Worm (Caenorhabditis elegans) whole organism, early embryonic: Measurements from ENCODE around the gene E02A10.3.

Experiments used
- B0310.2 ChIP-seq: sonication (generic microtip); optimal IDR thresholded peaks from 2 replicates; lab custom pipeline; 2016; ENCODE audit warnings: mild to moderate bottlenecking, missing genetic modification characterization, missing compliant biosample characterization
- F13C5.2 ChIP-seq: sonication (generic microtip); optimal IDR thresholded peaks from 2 replicates; lab custom pipeline; 2017; ENCODE audit warnings: mild to moderate bottlenecking, missing genetic modification characterization, inconsistent platforms, missing compliant biosample characterization
- aly-1 ChIP-seq: sonication (generic microtip); optimal IDR thresholded peaks from 2 replicates; lab custom pipeline; 2016; ENCODE audit warnings: missing genetic modification characterization, missing compliant biosample characterization
- ama-1 ChIP-seq: fragments of 150-350 bp; optimal IDR thresholded peaks from 2 replicates; lab custom pipeline; 2014
- ceh-13 ChIP-seq: fragments of 200-800 bp; sonication (Bioruptor generic); optimal IDR thresholded peaks from 2 replicates; lab custom pipeline; 2018; ENCODE audit warnings: mild to moderate bottlenecking, missing genetic modification characterization, missing compliant biosample characterization
- ceh-36 ChIP-seq: sonication (generic microtip); optimal IDR thresholded peaks from 2 replicates; lab custom pipeline; 2016; ENCODE audit warnings: missing genetic modification characterization, inconsistent platforms, missing compliant biosample characterization
- ets-7 ChIP-seq: sonication (generic microtip); optimal IDR thresholded peaks from 2 replicates; lab custom pipeline; 2016; ENCODE audit warnings: missing genotype, missing genetic modification characterization, missing compliant biosample characterization
- flt-1 ChIP-seq: fragments of 200-800 bp; sonication (Bioruptor generic); IDR thresholded peaks from 2 replicates; pipeline ENCODE4 v1.3.6; 2022; ENCODE audit warnings: missing genetic modification characterization, missing compliant biosample characterization
- hmbx-1 ChIP-seq: sonication (generic microtip); optimal IDR thresholded peaks from 2 replicates; lab custom pipeline; 2016; ENCODE audit warnings: mild to moderate bottlenecking, missing genetic modification characterization, missing compliant biosample characterization
- hmg-4 ChIP-seq: fragments of 200-800 bp; sonication (Bioruptor generic); optimal IDR thresholded peaks from 2 replicates; lab custom pipeline; 2018; ENCODE audit warnings: mild to moderate bottlenecking, missing genetic modification characterization, missing compliant biosample characterization
- hnd-1 ChIP-seq: sonication (generic microtip); optimal IDR thresholded peaks from 2 replicates; lab custom pipeline; 2016; ENCODE audit warnings: missing genetic modification characterization, missing compliant biosample characterization
- pes-1 ChIP-seq: fragments of 200-800 bp; sonication (Bioruptor generic); IDR thresholded peaks from 2 replicates; pipeline ENCODE4 v1.3.6; 2022; ENCODE audit warnings: missing genetic modification reagents, missing genetic modification characterization, missing compliant biosample characterization
- scrt-1 ChIP-seq: fragments of 200-800 bp; sonication (Bioruptor generic); IDR thresholded peaks from 2 replicates; pipeline ENCODE4 v1.3.6; 2022; ENCODE audit warnings: missing genetic modification characterization, missing compliant biosample characterization
- sea-1 ChIP-seq: fragments of 200-800 bp; sonication (Bioruptor generic); conservative IDR thresholded peaks from 2 replicates; pipeline ENCODE4 v1.3.6; 2022; ENCODE audit warnings: missing genetic modification characterization, missing compliant biosample characterization
- tbx-11 ChIP-seq: fragments of 200-800 bp; sonication (Bioruptor generic); IDR thresholded peaks from 2 replicates; pipeline ENCODE4 v1.3.6; 2022; ENCODE audit warnings: missing genetic modification characterization, missing compliant biosample characterization
- tbx-37 ChIP-seq: fragments of 200-800 bp; sonication (Bioruptor generic); conservative IDR thresholded peaks from 2 replicates; pipeline ENCODE4 v1.3.6; 2022; ENCODE audit warnings: missing genetic modification reagents, missing genetic modification characterization, missing compliant biosample characterization
- tra-4 ChIP-seq: sonication (generic microtip); optimal IDR thresholded peaks from 2 replicates; lab custom pipeline; 2017; ENCODE audit warnings: missing genetic modification characterization, missing compliant biosample characterization

The E02A10.3 gene

ce11 chrV:12596795-12597194 is 17.4 kb downstream of the E02A10.3 start:
- TF ChIP-seq sea-1 (GFP tag; lab: Robert Waterston, UW) = peak; percentile 77
- peak; percentile 42 for TF ChIP-seq B0310.2
- TF ChIP-seq hnd-1 (tag; lab: Kevin White, UChicago) = peak; percentile 30
- peak; percentile 71 for TF ChIP-seq scrt-1
- TF ChIP-seq tbx-11 = no peak
- TF ChIP-seq flt-1 (GFP tag; lab: Robert Waterston, UW) = peak; percentile 76
- TF ChIP-seq hmbx-1 (tag; lab: Kevin White, UChicago) = peak; percentile 43
- peak; percentile 47 for TF ChIP-seq tbx-37 (GFP tag; lab: Robert Waterston, UW)
- TF ChIP-seq pes-1 = no peak; the same call in 1 of the 2 replicates
- TF ChIP-seq hmg-4 (GFP tag; lab: Kevin White, UChicago) = peak; percentile 90
- peak; percentile 80 for TF ChIP-seq aly-1 (tag; lab: Kevin White, UChicago)
- no peak for TF ChIP-seq ama-1 (lab: Kevin White, UChicago)
- peak; percentile 65 for TF ChIP-seq tra-4 (tag; lab: Kevin White, UChicago)
- peak; percentile 85 for TF ChIP-seq F13C5.2
- peak; percentile 45 for TF ChIP-seq ceh-36
- peak; percentile 62 for TF ChIP-seq ceh-13 (GFP tag; lab: Kevin White, UChicago)
- TF ChIP-seq ets-7 = peak; percentile 19

DNA sequence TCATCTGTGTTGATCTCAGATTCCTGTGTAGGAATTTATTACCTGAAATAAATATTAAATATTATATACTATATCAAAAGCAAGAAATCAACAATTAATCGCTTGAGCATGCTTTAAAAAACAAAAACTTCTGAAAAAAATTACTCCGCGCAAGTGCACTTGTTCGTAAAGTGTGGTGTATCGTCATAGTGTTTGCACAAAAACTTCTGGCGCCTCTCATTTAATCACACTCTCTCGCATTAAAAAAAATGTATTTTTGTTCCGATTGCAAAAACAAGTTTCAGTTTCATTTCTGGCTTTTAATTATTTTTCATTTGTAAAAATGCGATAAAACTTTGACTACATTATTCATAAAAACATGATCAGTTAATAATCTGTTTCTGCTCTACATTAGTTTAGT is 19.7 kb downstream of the E02A10.3 start, which contains the start of the genes C14C10.10 and ril-2:
Gene C14C10.10 (minus strand): TSS at position 19 of the 400 bp plus-strand sequence.
Gene ril-2 (minus strand): TSS at position 48 of the 400 bp plus-strand sequence.
- TF ChIP-seq tbx-37 (GFP tag; lab: Robert Waterston, UW) (no peak), ama-1 (lab: Kevin White, UChicago) (no peak), sea-1 (GFP tag; lab: Robert Waterston, UW) (no peak), F13C5.2 (no peak), scrt-1 (no peak), hmg-4 (GFP tag; lab: Kevin White, UChicago) (no peak), hmbx-1 (tag; lab: Kevin White, UChicago) (no peak), pes-1 (no peak)

ce11 chrV:12599510-12600242 is 20.3 kb downstream of the E02A10.3 start, which contains the start of gene C14C10.5:
TSS of gene C14C10.5 (plus strand) at chrV:12600192.
- TF ChIP-seq tbx-37 (GFP tag; lab: Robert Waterston, UW) = no peak
- TF ChIP-seq ets-7 = no peak
- no peak for TF ChIP-seq aly-1 (tag; lab: Kevin White, UChicago)
- TF ChIP-seq tbx-11 = no peak
- no peak for TF ChIP-seq hnd-1 (tag; lab: Kevin White, UChicago)
- TF ChIP-seq tra-4 (tag; lab: Kevin White, UChicago) = no peak
- no peak for TF ChIP-seq flt-1 (GFP tag; lab: Robert Waterston, UW)
- no peak for TF ChIP-seq sea-1 (GFP tag; lab: Robert Waterston, UW)
- TF ChIP-seq pes-1 = no peak
- TF ChIP-seq hmg-4 (GFP tag; lab: Kevin White, UChicago) = no peak
- TF ChIP-seq scrt-1 = no peak
- no peak for TF ChIP-seq F13C5.2
- TF ChIP-seq hmbx-1 (tag; lab: Kevin White, UChicago) = no peak
- TF ChIP-seq B0310.2 = no peak
- no peak for TF ChIP-seq ceh-13 (GFP tag; lab: Kevin White, UChicago)
- TF ChIP-seq ama-1 (lab: Kevin White, UChicago) = no peak
- TF ChIP-seq ceh-36 = no peak

DNA sequence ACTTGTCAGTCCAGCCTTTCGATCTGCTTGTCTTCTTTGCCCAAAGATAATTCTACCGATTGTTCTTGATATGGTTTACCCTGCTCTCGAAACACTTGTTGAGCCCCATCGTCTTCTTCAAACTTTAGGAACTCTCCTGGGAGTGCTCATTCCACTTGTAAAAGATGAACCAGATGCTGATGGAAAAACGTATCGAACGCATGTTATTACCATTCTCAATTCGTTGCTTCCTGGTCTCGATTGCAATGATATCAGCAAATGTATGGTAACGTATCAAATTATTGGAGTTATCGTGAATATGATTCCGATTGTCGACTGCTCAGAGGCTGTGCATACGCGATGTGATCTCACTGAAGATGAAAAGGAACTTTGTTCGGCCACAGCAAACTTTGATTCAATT is 22.4 kb downstream of the E02A10.3 start:
- TF ChIP-seq ama-1 (lab: Kevin White, UChicago) (no peak), ceh-36 (no peak), F13C5.2 (no peak), tbx-11 (no peak), tbx-37 (GFP tag; lab: Robert Waterston, UW) (no peak), hmbx-1 (tag; lab: Kevin White, UChicago) (no peak), ets-7 (no peak), B0310.2 (no peak)

DNA sequence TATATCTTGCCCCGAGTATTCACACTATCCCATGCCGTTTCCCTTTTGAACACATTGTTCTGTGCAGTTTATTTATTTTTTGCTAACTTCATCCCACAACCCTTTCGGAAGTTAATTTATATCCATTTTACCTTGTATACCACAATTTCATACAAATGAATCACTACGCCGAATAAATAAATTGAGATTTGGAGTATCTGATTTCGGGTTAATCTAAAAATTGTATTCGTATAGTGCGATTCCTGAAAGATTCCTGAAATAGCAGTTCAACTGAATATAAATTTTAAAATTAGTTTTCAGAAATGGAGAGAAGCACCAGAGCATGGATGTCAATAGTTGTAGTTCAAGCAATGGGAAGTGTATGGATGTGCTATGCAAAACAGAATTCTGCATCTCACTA is 27.7 kb downstream of the E02A10.3 start, which contains the start of gene erg-28:
Gene erg-28 (plus strand): TSS at position 301 of the 400 bp plus-strand sequence.
- TF ChIP-seq ama-1 (lab: Kevin White, UChicago) (no peak), scrt-1 (no peak), hnd-1 (tag; lab: Kevin White, UChicago) (no peak)

DNA sequence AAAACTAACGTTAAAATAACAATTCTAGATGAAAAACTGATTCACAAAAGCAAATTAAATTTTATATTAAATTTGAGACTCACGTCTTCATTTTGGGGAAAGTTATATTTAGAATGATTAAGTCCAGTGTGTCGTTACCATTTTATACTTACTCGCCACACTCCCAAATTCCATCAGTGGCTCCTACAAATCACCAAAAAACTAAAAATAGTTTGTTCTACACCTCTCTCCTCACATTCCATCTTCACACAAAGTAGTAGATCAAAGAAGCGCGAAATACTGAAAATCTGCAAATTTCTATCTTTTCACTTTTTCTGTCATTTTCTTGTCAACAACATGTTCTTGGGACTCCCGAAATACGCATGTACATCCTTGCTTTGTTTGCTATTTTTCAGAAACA is 29.5 kb downstream of the E02A10.3 start, which contains the start of gene ZC116.5:
Gene ZC116.5 (minus strand): TSS at position 101 of the 400 bp plus-strand sequence.
- TF ChIP-seq tbx-11 = no peak
- no peak for TF ChIP-seq ets-7
- TF ChIP-seq ceh-13 (GFP tag; lab: Kevin White, UChicago) = no peak
- TF ChIP-seq hmbx-1 (tag; lab: Kevin White, UChicago) = no peak
- no peak for TF ChIP-seq scrt-1
- no peak for TF ChIP-seq hmg-4 (GFP tag; lab: Kevin White, UChicago)
- TF ChIP-seq tra-4 (tag; lab: Kevin White, UChicago) = no peak
- TF ChIP-seq ama-1 (lab: Kevin White, UChicago) = no peak
- no peak for TF ChIP-seq hnd-1 (tag; lab: Kevin White, UChicago)
- no peak for TF ChIP-seq aly-1 (tag; lab: Kevin White, UChicago)
- TF ChIP-seq B0310.2 = no peak
- no peak for TF ChIP-seq sea-1 (GFP tag; lab: Robert Waterston, UW)
- no peak for TF ChIP-seq pes-1
- no peak for TF ChIP-seq ceh-36

- TF ChIP-seq scrt-1 = no peak
- TF ChIP-seq ceh-36 = no peak
- no peak for TF ChIP-seq hmg-4 (GFP tag; lab: Kevin White, UChicago)
- no peak for TF ChIP-seq ceh-13 (GFP tag; lab: Kevin White, UChicago)
- no peak for TF ChIP-seq ama-1 (lab: Kevin White, UChicago)
- no peak for TF ChIP-seq pes-1
- no peak for TF ChIP-seq tbx-11
- no peak for TF ChIP-seq hnd-1 (tag; lab: Kevin White, UChicago)
- TF ChIP-seq sea-1 (GFP tag; lab: Robert Waterston, UW) = no peak
- TF ChIP-seq flt-1 (GFP tag; lab: Robert Waterston, UW) = no peak
- no peak for TF ChIP-seq F13C5.2
- TF ChIP-seq ets-7 = no peak
- no peak for TF ChIP-seq hmbx-1 (tag; lab: Kevin White, UChicago)
- no peak for TF ChIP-seq tbx-37 (GFP tag; lab: Robert Waterston, UW)
- TF ChIP-seq tra-4 (tag; lab: Kevin White, UChicago) = no peak
- TF ChIP-seq aly-1 (tag; lab: Kevin White, UChicago) = no peak
- TF ChIP-seq B0310.2 = no peak
Measured at ce11 chrV:12609526-12609925, 30.1 kb downstream of the E02A10.3 start, which contains the start of gene ZC116.1. TSS of gene ZC116.1 (plus strand) at chrV:12609826.
